Fruit fly (Drosophila melanogaster) whole organism, embryonic: Measurements from ENCODE around the gene CG4970.

Experiments
- Abd-B ChIP-seq: fragments of 200-800 bp; sonication (Bioruptor generic); optimal IDR thresholded peaks from 2 replicates; lab custom pipeline; 2018; ENCODE audit warnings: missing biosample characterization, mild to moderate bottlenecking, missing genetic modification characterization, moderate library complexity
- BEAF-32 ChIP-seq: fragments of 200-800 bp; sonication (Bioruptor generic); optimal IDR thresholded peaks from 3 replicates; lab custom pipeline; 2017; ENCODE audit warnings: missing biosample characterization, missing genetic modification characterization, mild to moderate bottlenecking, moderate library complexity, missing genetic modification reagents
- CG10209 ChIP-seq: fragments of 200-800 bp; sonication (Bioruptor generic); optimal IDR thresholded peaks from 3 replicates; lab custom pipeline; 2017; ENCODE audit warnings: missing biosample characterization, mild to moderate bottlenecking, missing genetic modification characterization, missing genetic modification reagents
- CG10979 ChIP-seq: fragments of 200-800 bp; sonication (Bioruptor generic); optimal IDR thresholded peaks from 2 replicates; lab custom pipeline; 2018; ENCODE audit warnings: missing biosample characterization, mild to moderate bottlenecking, missing genetic modification characterization, moderate library complexity
- CG11085 ChIP-seq: fragments of 200-800 bp; sonication (Bioruptor generic); IDR thresholded peaks from 2 replicates; pipeline ENCODE4 v1.3.6; 2022; ENCODE audit warnings: missing biosample characterization, missing genetic modification characterization
- CG11093 ChIP-seq: fragments of 200-800 bp; sonication (Bioruptor generic); IDR thresholded peaks from 3 replicates; pipeline ENCODE4 v1.3.6; 2022; ENCODE audit warnings: missing biosample characterization, missing genetic modification characterization
- CG11695 ChIP-seq: fragments of 200-800 bp; sonication (Bioruptor generic); IDR thresholded peaks from 3 replicates; pipeline ENCODE4 v1.3.6; 2022; ENCODE audit warnings: missing biosample characterization, missing genetic modification characterization
- CG12071 ChIP-seq: fragments of 200-800 bp; sonication (Bioruptor generic); optimal IDR thresholded peaks from 3 replicates; lab custom pipeline; 2018; ENCODE audit warnings: missing biosample characterization, mild to moderate bottlenecking, missing genetic modification characterization
- CG12104 ChIP-seq: fragments of 200-800 bp; sonication (Bioruptor generic); optimal IDR thresholded peaks from 3 replicates; lab custom pipeline; 2016; ENCODE audit warnings: missing biosample characterization, missing genetic modification characterization
- CG13775 ChIP-seq: fragments of 200-800 bp; sonication (Bioruptor generic); optimal IDR thresholded peaks from 3 replicates; lab custom pipeline; 2017; ENCODE audit warnings: missing biosample characterization, mild to moderate bottlenecking, missing genetic modification characterization
- CG14050 ChIP-seq: fragments of 200-800 bp; sonication (Bioruptor generic); IDR thresholded peaks from 3 replicates; pipeline ENCODE4 v1.3.6; 2022; ENCODE audit warnings: missing biosample characterization, missing genetic modification characterization
- CG15696 ChIP-seq: fragments of 200-800 bp; sonication (Bioruptor generic); optimal IDR thresholded peaks from 2 replicates; lab custom pipeline; 2019; ENCODE audit warnings: missing biosample characterization, mild to moderate bottlenecking, missing genetic modification characterization, moderate library complexity
- CG1603 ChIP-seq: fragments of 200-800 bp; sonication (Bioruptor generic); optimal IDR thresholded peaks from 2 replicates; lab custom pipeline; 2019; ENCODE audit warnings: missing biosample characterization, mild to moderate bottlenecking, missing genetic modification characterization, moderate library complexity
- CG16779 ChIP-seq: fragments of 200-800 bp; sonication (Bioruptor generic); IDR thresholded peaks from 2 replicates; pipeline ENCODE4 v1.3.6; 2022; ENCODE audit warnings: missing biosample characterization, missing genetic modification characterization
- CG18619 ChIP-seq: fragments of 200-800 bp; sonication (Bioruptor generic); optimal IDR thresholded peaks from 3 replicates; lab custom pipeline; 2017; ENCODE audit warnings: missing biosample characterization, mild to moderate bottlenecking, missing genetic modification characterization
- CG3407 ChIP-seq: fragments of 200-800 bp; sonication (Bioruptor generic); optimal IDR thresholded peaks from 2 replicates; lab custom pipeline; 2018; ENCODE audit warnings: missing biosample characterization, mild to moderate bottlenecking, missing genetic modification characterization
- CG34376 ChIP-seq: fragments of 200-800 bp; sonication (Bioruptor generic); optimal IDR thresholded peaks from 2 replicates; lab custom pipeline; 2018; ENCODE audit warnings: missing biosample characterization, mild to moderate bottlenecking, missing genetic modification characterization
- CG43689 ChIP-seq: fragments of 200-800 bp; sonication (Bioruptor generic); IDR thresholded peaks from 2 replicates; pipeline ENCODE4 v1.3.6; 2022; ENCODE audit warnings: missing biosample characterization, missing genetic modification characterization
- CG6254 ChIP-seq: fragments of 200-800 bp; sonication (Bioruptor generic); optimal IDR thresholded peaks from 3 replicates; lab custom pipeline; 2017; ENCODE audit warnings: mild to moderate bottlenecking, missing biosample characterization, missing genetic modification reagents, missing genetic modification characterization
- CG6689 ChIP-seq: fragments of 200-800 bp; sonication (Bioruptor generic); IDR thresholded peaks from 2 replicates; pipeline ENCODE4 v1.3.6; 2022; ENCODE audit warnings: missing biosample characterization, missing genetic modification characterization
- CG6791 ChIP-seq: fragments of 200-800 bp; sonication (Bioruptor generic); IDR thresholded peaks from 3 replicates; pipeline ENCODE4 v1.3.6; 2022; ENCODE audit warnings: missing biosample characterization, missing genetic modification characterization; ENCODE audit not compliant: partially characterized antibody
- CG7271 ChIP-seq: fragments of 200-800 bp; sonication (Bioruptor generic); optimal IDR thresholded peaks from 2 replicates; lab custom pipeline; 2018; ENCODE audit warnings: missing biosample characterization, mild to moderate bottlenecking, missing genetic modification characterization, moderate library complexity
- CG8359 ChIP-seq: fragments of 200-800 bp; sonication (Bioruptor generic); optimal IDR thresholded peaks from 2 replicates; lab custom pipeline; 2017; ENCODE audit warnings: missing biosample characterization, mild to moderate bottlenecking, missing genetic modification characterization, borderline replicate concordance
- CG9797 ChIP-seq: fragments of 200-800 bp; sonication (Bioruptor generic); optimal IDR thresholded peaks from 3 replicates; lab custom pipeline; 2018; ENCODE audit warnings: missing biosample characterization, mild to moderate bottlenecking, missing genetic modification characterization
- CTCF ChIP-seq: fragments of 200-800 bp; sonication (Bioruptor generic); optimal IDR thresholded peaks from 2 replicates; lab custom pipeline; 2017; ENCODE audit warnings: missing biosample characterization, mild to moderate bottlenecking, missing genetic modification characterization, moderate library complexity
- Deaf1 ChIP-seq: fragments of 200-800 bp; optimal IDR thresholded peaks from 3 replicates; lab custom pipeline; 2019; ENCODE audit warnings: missing biosample characterization, mild to moderate bottlenecking, missing genetic modification characterization, moderate library complexity
- Dfd ChIP-seq, 2 experiments: fragments of >200 bp; optimal IDR thresholded peaks; 2 replicates each; lab custom pipeline; 2017; ENCODE audit warnings: missing biosample characterization in 2 of 2, missing genetic modification characterization in 2 of 2
- Hsf ChIP-seq: fragments of 200-800 bp; sonication (Bioruptor generic); optimal IDR thresholded peaks from 3 replicates; lab custom pipeline; 2016; ENCODE audit warnings: missing biosample characterization, missing genetic modification characterization
- MTF-1 ChIP-seq: fragments of 200-800 bp; sonication (Bioruptor generic); optimal IDR thresholded peaks from 2 replicates; lab custom pipeline; 2018; ENCODE audit warnings: missing biosample characterization, mild to moderate bottlenecking, missing genetic modification characterization, borderline replicate concordance
- NC2α ChIP-seq: fragments of 200-800 bp; sonication (Bioruptor generic); optimal IDR thresholded peaks from 2 replicates; lab custom pipeline; 2016; ENCODE audit warnings: missing biosample characterization, missing genetic modification characterization
- NFAT ChIP-seq: fragments of 200-800 bp; sonication (Bioruptor generic); IDR thresholded peaks from 2 replicates; pipeline ENCODE4 v1.3.6; 2022; ENCODE audit warnings: missing biosample characterization, missing genetic modification characterization
- Nf-YC ChIP-seq: fragments of 200-800 bp; optimal IDR thresholded peaks from 3 replicates; lab custom pipeline; 2019; ENCODE audit warnings: missing biosample characterization, mild to moderate bottlenecking, missing genetic modification characterization, moderate library complexity
- Xrp1 ChIP-seq: fragments of 200-800 bp; sonication (Bioruptor generic); IDR thresholded peaks from 2 replicates; pipeline ENCODE4 v1.3.6; 2022; ENCODE audit warnings: missing biosample characterization, missing genetic modification characterization
- abd-A ChIP-seq: fragments of 200-800 bp; sonication (Bioruptor generic); optimal IDR thresholded peaks from 3 replicates; lab custom pipeline; 2019; ENCODE audit warnings: missing biosample characterization, mild to moderate bottlenecking, missing genetic modification characterization, moderate library complexity
- bbx ChIP-seq: fragments of 200-800 bp; sonication (Bioruptor generic); IDR thresholded peaks from 2 replicates; pipeline ENCODE4 v1.3.6; 2022; ENCODE audit warnings: missing biosample characterization, missing genetic modification characterization; ENCODE audit not compliant: partially characterized antibody
- cato ChIP-seq: fragments of 200-800 bp; sonication (Bioruptor generic); optimal IDR thresholded peaks from 2 replicates; lab custom pipeline; 2016; ENCODE audit warnings: missing biosample characterization, missing genetic modification characterization, borderline replicate concordance
- fru ChIP-seq: fragments of >200 bp; optimal IDR thresholded peaks from 2 replicates; lab custom pipeline; 2017
- grn ChIP-seq: fragments of 200-800 bp; sonication (Bioruptor generic); optimal IDR thresholded peaks from 3 replicates; lab custom pipeline; 2017; ENCODE audit warnings: missing biosample characterization, missing genetic modification characterization
- kay ChIP-seq: fragments of 200-800 bp; sonication (Bioruptor generic); optimal IDR thresholded peaks from 2 replicates; lab custom pipeline; 2016; ENCODE audit warnings: missing biosample characterization, missing genetic modification characterization
- lov ChIP-seq, 2 experiments: fragments of 200-800 bp in 1 of 2; fragments of >200 bp in 1 of 2; sonication (Bioruptor generic) in 1 of 2; IDR thresholded peaks in 1 of 2; optimal IDR thresholded peaks in 1 of 2; 2 replicates in 1 of 2; 3 replicates in 1 of 2; pipeline versions ENCODE4 v1.3.6 to Lab custom; 2017 to 2022; ENCODE audit warnings: missing biosample characterization in 1 of 2, missing genetic modification characterization in 1 of 2
- nmo ChIP-seq: fragments of 200-800 bp; sonication (Bioruptor generic); optimal IDR thresholded peaks from 2 replicates; lab custom pipeline; 2018; ENCODE audit warnings: missing biosample characterization, mild to moderate bottlenecking, missing genetic modification characterization, moderate library complexity
- oc ChIP-seq: fragments of 200-800 bp; sonication (Bioruptor generic); optimal IDR thresholded peaks from 2 replicates; lab custom pipeline; 2018; ENCODE audit warnings: missing biosample characterization, mild to moderate bottlenecking, missing genetic modification characterization, moderate library complexity
- schlank ChIP-seq: fragments of 200-800 bp; sonication (Bioruptor generic); optimal IDR thresholded peaks from 2 replicates; lab custom pipeline; 2018; ENCODE audit warnings: missing biosample characterization, mild to moderate bottlenecking, missing genetic modification characterization
- sd ChIP-seq: fragments of 200-800 bp; sonication (Bioruptor generic); optimal IDR thresholded peaks from 3 replicates; lab custom pipeline; 2018; ENCODE audit warnings: missing biosample characterization, mild to moderate bottlenecking, missing genetic modification characterization, moderate library complexity
- seq ChIP-seq: fragments of 200-800 bp; sonication (Bioruptor generic); IDR thresholded peaks from 2 replicates; pipeline ENCODE4 v1.3.6; 2022; ENCODE audit warnings: missing biosample characterization, missing genetic modification characterization
- twi ChIP-seq: fragments of 200-800 bp; optimal IDR thresholded peaks from 2 replicates; lab custom pipeline; 2019; ENCODE audit warnings: missing biosample characterization, mild to moderate bottlenecking, missing genetic modification characterization, moderate library complexity
- vfl ChIP-seq: fragments of 200-800 bp; sonication (Bioruptor generic); optimal IDR thresholded peaks from 2 replicates; lab custom pipeline; 2016; ENCODE audit warnings: missing biosample characterization, missing genetic modification characterization
- wor ChIP-seq: fragments of 200-800 bp; sonication (Bioruptor generic); IDR thresholded peaks from 2 replicates; pipeline ENCODE4 v1.3.6; 2022; ENCODE audit warnings: missing biosample characterization, missing genetic modification characterization
- zen2 ChIP-seq: fragments of 200-800 bp; sonication (Bioruptor generic); IDR thresholded peaks from 3 replicates; pipeline ENCODE4 v1.3.6; 2022; ENCODE audit warnings: missing biosample characterization, missing genetic modification characterization; ENCODE audit not compliant: partially characterized antibody

Gene CG4970

dm6 chr2L:11488465-11489037 is 28.6 kb upstream of the CG4970 start (continued):
- no peak for TF ChIP-seq lov (optimal IDR thresholded peaks at IDR 0.05; lab: Kevin White, UChicago)
- TF ChIP-seq lov (GFP tag; IDR thresholded peaks at IDR 0.05; lab: Robert Waterston, UW): no peak
- peak; percentile 62; the same call in 1 of the 2 replicates for TF ChIP-seq seq (GFP tag; lab: Robert Waterston, UW)
- no peak for TF ChIP-seq nmo (GFP tag; lab: Kevin White, UChicago)
- no peak for TF ChIP-seq CG34376 (GFP tag; lab: Kevin White, UChicago)
- TF ChIP-seq bbx: no peak
- no peak for TF ChIP-seq BEAF-32 (GFP tag; lab: Kevin White, UChicago)
- no peak for TF ChIP-seq oc (tag; lab: Kevin White, UChicago)
- TF ChIP-seq Nf-YC (tag; lab: Kevin White, UChicago): peak; percentile 95
- no peak for TF ChIP-seq Dfd (GFP tag; optimal IDR thresholded peaks at IDR 0.05; lab: Kevin White, UChicago)
- TF ChIP-seq fru (lab: Kevin White, UChicago): no peak
- TF ChIP-seq wor (GFP tag; lab: Robert Waterston, UW): no peak
- TF ChIP-seq CG3407: no peak
- TF ChIP-seq CG12071: peak; percentile 26
- no peak for TF ChIP-seq Abd-B
- no peak for TF ChIP-seq CG7271
- no peak for TF ChIP-seq CG16779
- TF ChIP-seq Deaf1: peak; percentile 51
- peak; percentile 83 for TF ChIP-seq abd-A (tag; lab: Kevin White, UChicago)
- TF ChIP-seq kay: no peak
- no peak for TF ChIP-seq twi (tag; lab: Kevin White, UChicago)

- peak; percentile 70 for TF ChIP-seq CG10979 (tag; lab: Kevin White, UChicago)
- peak; percentile 76 for TF ChIP-seq CTCF (GFP tag; lab: Kevin White, UChicago)
- TF ChIP-seq CG13775 (GFP tag; lab: Kevin White, UChicago): no peak
- TF ChIP-seq cato: no peak
- no peak for TF ChIP-seq oc (tag; lab: Kevin White, UChicago)
Measured at dm6 chr2L:11493933-11494332, 23.3 kb upstream of the CG4970 start.

- TF ChIP-seq CG6254: no peak
- TF ChIP-seq CG15696 (tag; lab: Kevin White, UChicago): peak; percentile 17
- peak; percentile 23; the same call in 1 of the 2 replicates for TF ChIP-seq Xrp1 (GFP tag; lab: Robert Waterston, UW)
- no peak for TF ChIP-seq kay
- no peak for TF ChIP-seq zen2
- no peak for TF ChIP-seq NC2α (GFP tag; lab: Kevin White, UChicago)
- no peak for TF ChIP-seq CG43689 (GFP tag; lab: Robert Waterston, UW)
- no peak for TF ChIP-seq CG6791 (GFP tag; lab: Robert Waterston, UW)
- no peak for TF ChIP-seq CG12104 (GFP tag; lab: Kevin White, UChicago)
- TF ChIP-seq CG18619 (GFP tag; lab: Kevin White, UChicago): no peak
- TF ChIP-seq grn (GFP tag; lab: Kevin White, UChicago): no peak
- TF ChIP-seq CG11695: no peak
- no peak for TF ChIP-seq CG14050 (GFP tag; lab: Robert Waterston, UW)
- TF ChIP-seq CG9797: peak; percentile 4
- no peak for TF ChIP-seq schlank (tag; lab: Kevin White, UChicago)
- no peak for TF ChIP-seq CG8359 (GFP tag; lab: Kevin White, UChicago)
- no peak for TF ChIP-seq CG11085 (GFP tag; lab: Robert Waterston, UW)
- peak; percentile 35 for TF ChIP-seq vfl (GFP tag; lab: Kevin White, UChicago)
- TF ChIP-seq CG1603: peak; percentile 68
- no peak; the same call in 2 of the 3 replicates for TF ChIP-seq CG11093 (GFP tag; lab: Robert Waterston, UW)
- TF ChIP-seq CG6689: no peak
- TF ChIP-seq CG10209 (GFP tag; lab: Kevin White, UChicago): peak; percentile 10
- no peak for TF ChIP-seq MTF-1
- peak; percentile 49 for TF ChIP-seq Hsf
- TF ChIP-seq sd (tag; lab: Kevin White, UChicago): peak; percentile 38
- TF ChIP-seq NFAT: no peak
- no peak for TF ChIP-seq wor (GFP tag; lab: Robert Waterston, UW)
Measured at dm6 chr2L:11498839-11499238, 18.4 kb upstream of the CG4970 start, which contains the start of gene Cog8. Gene Cog8, minus strand, starts transcription at chr2L:11498948.
